Worm (Caenorhabditis elegans) whole organism, L3 larva: Measurements from ENCODE around the gene F32D1.3.

Source experiments
- ceh-82 ChIP-seq: fragments of 150-350 bp; optimal IDR thresholded peaks from 2 replicates; lab custom pipeline; 2014; ENCODE audit warnings: missing biosample characterization, missing genetic modification characterization
- elt-1 ChIP-seq: fragments of 150-350 bp; optimal IDR thresholded peaks from 2 replicates; lab custom pipeline; 2014; ENCODE audit warnings: missing biosample characterization, missing genetic modification characterization
- jun-1 ChIP-seq: fragments of 150-350 bp; optimal IDR thresholded peaks from 2 replicates; lab custom pipeline; 2014; ENCODE audit warnings: missing biosample characterization, missing genetic modification reagents, missing genetic modification characterization
- mdl-1 ChIP-seq: fragments of 150-350 bp; optimal IDR thresholded peaks from 2 replicates; lab custom pipeline; 2014; ENCODE audit warnings: missing biosample characterization, missing genetic modification characterization
- pha-4 ChIP-seq: fragments of 150-350 bp; optimal IDR thresholded peaks from 2 replicates; lab custom pipeline; 2014; ENCODE audit warnings: missing biosample characterization, missing genetic modification reagents, missing genetic modification characterization
- pqm-1 ChIP-seq: fragments of 150-350 bp; optimal IDR thresholded peaks from 2 replicates; lab custom pipeline; 2017; ENCODE audit warnings: missing biosample characterization, missing genetic modification characterization, inconsistent platforms
- unc-62 ChIP-seq: fragments of 150-350 bp; sonication (generic microtip); optimal IDR thresholded peaks from 4 replicates; lab custom pipeline; 2014; ENCODE audit warnings: missing biosample characterization, missing genetic modification reagents, missing genetic modification characterization
- ztf-11 ChIP-seq: fragments of 150-350 bp; optimal IDR thresholded peaks from 2 replicates; lab custom pipeline; 2014; ENCODE audit warnings: missing biosample characterization, missing genetic modification characterization

ce11 chrV:4341208-4341607 is 20.2 kb downstream of the F32D1.3 start, which contains the start of gene glrx-3:
- no peak for TF ChIP-seq unc-62 (GFP tag; lab: Kevin White, UChicago)
- no peak for TF ChIP-seq pqm-1 (tag; lab: Kevin White, UChicago)
- TF ChIP-seq jun-1 (tag; lab: Kevin White, UChicago): no peak
- TF ChIP-seq ceh-82 (tag; lab: Kevin White, UChicago): no peak
- TF ChIP-seq ztf-11: no peak
- no peak for TF ChIP-seq elt-1 (tag; lab: Kevin White, UChicago)
- no peak for TF ChIP-seq mdl-1 (tag; lab: Kevin White, UChicago)
- no peak for TF ChIP-seq pha-4 (tag; lab: Kevin White, UChicago)
